Worm (Caenorhabditis elegans) whole organism, L4 larva: ENCODE measurements around the gene klf-3.
"Not testable (repeated sequence)": the region's sequence is repeated elsewhere in the genome, so short reads cannot be mapped to it uniquely, and the experiment has no call there.

Experiments used
- F10B5.3 ChIP-seq: sonication (generic microtip); optimal IDR thresholded peaks from 2 replicates; lab custom pipeline; 2016; ENCODE audit warnings: mild to moderate bottlenecking, missing genetic modification characterization, missing compliant biosample characterization
- R02D3.7 ChIP-seq: fragments of 150-350 bp; sonication (generic microtip); optimal IDR thresholded peaks from 3 replicates; lab custom pipeline; 2014; ENCODE audit warnings: missing biosample characterization, missing genetic modification characterization
- Y105C5A.15 ChIP-seq: fragments of 200-800 bp; sonication (Bioruptor generic); IDR thresholded peaks from 2 replicates; pipeline ENCODE4 v1.3.6; 2022; ENCODE audit warnings: missing genetic modification characterization, missing compliant biosample characterization
- Y48G9A.11 ChIP-seq: fragments of 200-800 bp; sonication (Bioruptor generic); IDR thresholded peaks from 2 replicates; pipeline ENCODE4 v1.3.6; 2022; ENCODE audit warnings: missing genetic modification reagents, missing genetic modification characterization, missing compliant biosample characterization
- Y75B8A.6 ChIP-seq: fragments of 200-800 bp; sonication (Bioruptor generic); IDR thresholded peaks from 2 replicates; pipeline ENCODE4 v1.3.6; 2022; ENCODE audit warnings: missing genetic modification reagents, missing genetic modification characterization, missing compliant biosample characterization
- aha-1 ChIP-seq: fragments of 150-350 bp; peaks from one replicate; lab custom pipeline; 2014; ENCODE audit warnings: missing biosample characterization, missing genetic modification characterization
- aly-2 ChIP-seq: sonication (generic microtip); optimal IDR thresholded peaks from 2 replicates; lab custom pipeline; 2018; ENCODE audit warnings: missing biosample characterization, missing genetic modification characterization
- ceh-20 ChIP-seq: fragments of 200-800 bp; sonication (Bioruptor generic); IDR thresholded peaks from 2 replicates; pipeline ENCODE4 v1.3.6; 2022; ENCODE audit warnings: missing genetic modification reagents, missing genetic modification characterization, missing compliant biosample characterization
- ces-1 ChIP-seq: fragments of 150-350 bp; sonication (generic microtip); optimal IDR thresholded peaks from 4 replicates; lab custom pipeline; 2014; ENCODE audit warnings: missing biosample characterization, missing genetic modification reagents, missing genetic modification characterization
- cey-2 ChIP-seq: sonication (generic microtip); optimal IDR thresholded peaks from 3 replicates; lab custom pipeline; 2017; ENCODE audit warnings: missing genetic modification characterization, mild to moderate bottlenecking, missing compliant biosample characterization, antibody characterized with exemption, borderline replicate concordance; ENCODE audit not compliant: insufficient read depth
- daf-16 ChIP-seq, 3 experiments: sonication (generic microtip); optimal IDR thresholded peaks; 2 replicates each; lab custom pipeline; 2016 to 2017; ENCODE audit warnings: missing genetic modification characterization in 3 of 3, missing genetic modification reagents in 3 of 3, mild to moderate bottlenecking in 2 of 3, missing compliant biosample characterization in 2 of 3, missing biosample characterization in 1 of 3, moderate library complexity in 1 of 3
- daf-19 ChIP-seq: fragments of 200-800 bp; sonication (Bioruptor generic); conservative IDR thresholded peaks from 2 replicates; pipeline ENCODE4 v1.3.6; 2022; ENCODE audit warnings: missing genetic modification characterization, missing compliant biosample characterization
- dmd-8 ChIP-seq: fragments of 200-800 bp; sonication (Bioruptor generic); IDR thresholded peaks from 2 replicates; pipeline ENCODE4 v1.3.6; 2022; ENCODE audit warnings: missing genetic modification characterization, missing compliant biosample characterization
- dve-1 ChIP-seq: sonication (generic microtip); optimal IDR thresholded peaks from 2 replicates; lab custom pipeline; 2017; ENCODE audit warnings: antibody characterized with exemption, mild to moderate bottlenecking, missing genetic modification characterization, missing compliant biosample characterization; ENCODE audit not compliant: insufficient read depth
- egl-43 ChIP-seq: fragments of 200-800 bp; sonication (Bioruptor generic); IDR thresholded peaks from 2 replicates; pipeline ENCODE4 v1.3.6; 2022; ENCODE audit warnings: missing genetic modification reagents, missing genetic modification characterization, missing compliant biosample characterization
- hlh-11 ChIP-seq: fragments of 200-800 bp; sonication (Bioruptor generic); optimal IDR thresholded peaks from 2 replicates; lab custom pipeline; 2018; ENCODE audit warnings: mild to moderate bottlenecking, missing genetic modification characterization, missing compliant biosample characterization
- hlh-30 ChIP-seq: sonication (generic microtip); optimal IDR thresholded peaks from 2 replicates; lab custom pipeline; 2017; ENCODE audit warnings: antibody characterized with exemption, mild to moderate bottlenecking, missing genetic modification characterization, missing compliant biosample characterization; ENCODE audit not compliant: insufficient read depth
- hmg-1.1 ChIP-seq: fragments of 200-800 bp; sonication (Bioruptor generic); IDR thresholded peaks from 2 replicates; pipeline ENCODE4 v1.3.6; 2022; ENCODE audit warnings: missing genetic modification reagents, missing genetic modification characterization, missing compliant biosample characterization
- jun-1 ChIP-seq: fragments of 150-350 bp; optimal IDR thresholded peaks from 2 replicates; lab custom pipeline; 2014; ENCODE audit warnings: missing biosample characterization, missing genetic modification reagents, missing genetic modification characterization
- lin-1 ChIP-seq: fragments of 200-800 bp; sonication (Bioruptor generic); IDR thresholded peaks from 2 replicates; pipeline ENCODE4 v1.3.6; 2022; ENCODE audit warnings: missing genetic modification reagents, missing genetic modification characterization, missing compliant biosample characterization
- lin-38 ChIP-seq: fragments of 200-800 bp; sonication (Bioruptor generic); IDR thresholded peaks from 2 replicates; pipeline ENCODE4 v1.3.6; 2022; ENCODE audit warnings: missing genetic modification reagents, missing genetic modification characterization, missing compliant biosample characterization
- lin-39 ChIP-seq: fragments of 150-350 bp; optimal IDR thresholded peaks from 2 replicates; lab custom pipeline; 2014; ENCODE audit warnings: missing biosample characterization, missing genetic modification reagents, missing genetic modification characterization
- lsy-2 ChIP-seq, 2 experiments: fragments of 150-350 bp in 1 of 2; sonication (generic microtip) in 1 of 2; optimal IDR thresholded peaks; 2 replicates each; lab custom pipeline; 2014 to 2017; ENCODE audit warnings: missing biosample characterization in 2 of 2, missing genetic modification characterization in 2 of 2
- madf-5 ChIP-seq, 2 experiments: fragments of 200-800 bp; sonication (Bioruptor generic); IDR thresholded peaks; 2 replicates each; pipeline ENCODE4 v1.3.6; 2022; ENCODE audit warnings: missing compliant biosample characterization in 2 of 2, missing genetic modification characterization in 2 of 2
- mdl-1 ChIP-seq, 2 experiments: fragments of 150-350 bp in 1 of 2; sonication (generic microtip) in 1 of 2; optimal IDR thresholded peaks; 2 replicates each; lab custom pipeline; 2014 to 2017; ENCODE audit warnings: missing biosample characterization in 2 of 2, missing genetic modification characterization in 2 of 2
- nhr-102 ChIP-seq: sonication (generic microtip); optimal IDR thresholded peaks from 2 replicates; lab custom pipeline; 2016; ENCODE audit warnings: mild to moderate bottlenecking, missing genetic modification characterization, moderate library complexity, missing compliant biosample characterization
- nhr-111 ChIP-seq: fragments of 200-800 bp; sonication (Bioruptor generic); optimal IDR thresholded peaks from 2 replicates; lab custom pipeline; 2018; ENCODE audit warnings: mild to moderate bottlenecking, missing genetic modification characterization, missing compliant biosample characterization
- nhr-25 ChIP-seq: sonication (generic microtip); optimal IDR thresholded peaks from 2 replicates; lab custom pipeline; 2017; ENCODE audit warnings: missing genetic modification characterization, mild to moderate bottlenecking, missing compliant biosample characterization, antibody characterized with exemption, moderate library complexity, borderline replicate concordance; ENCODE audit not compliant: insufficient read depth
- nhr-28 ChIP-seq: fragments of 150-350 bp; optimal IDR thresholded peaks from 2 replicates; lab custom pipeline; 2014; ENCODE audit warnings: missing biosample characterization, missing genetic modification characterization
- nhr-48 ChIP-seq: sonication (generic microtip); optimal IDR thresholded peaks from 2 replicates; lab custom pipeline; 2016; ENCODE audit warnings: mild to moderate bottlenecking, missing genetic modification characterization, missing compliant biosample characterization
- nhr-6 ChIP-seq: fragments of 150-350 bp; optimal IDR thresholded peaks from 2 replicates; lab custom pipeline; 2014; ENCODE audit warnings: missing biosample characterization, missing genetic modification characterization
- php-3 ChIP-seq: fragments of 200-800 bp; sonication (Bioruptor generic); IDR thresholded peaks from 2 replicates; pipeline ENCODE4 v1.3.6; 2022; ENCODE audit warnings: missing genetic modification reagents, missing genetic modification characterization, missing compliant biosample characterization
- pqm-1 ChIP-seq: sonication (generic microtip); optimal IDR thresholded peaks from 2 replicates; lab custom pipeline; 2017; ENCODE audit warnings: missing biosample characterization, missing genetic modification characterization
- set-16 ChIP-seq: fragments of 200-800 bp; sonication (Bioruptor generic); IDR thresholded peaks from 2 replicates; pipeline ENCODE4 v1.3.6; 2022; ENCODE audit warnings: missing genetic modification reagents, missing genetic modification characterization, missing compliant biosample characterization
- spr-1 ChIP-seq: sonication (generic microtip); optimal IDR thresholded peaks from 2 replicates; lab custom pipeline; 2016; ENCODE audit warnings: mild to moderate bottlenecking, missing genetic modification characterization, missing compliant biosample characterization
- tra-1 ChIP-seq: fragments of 200-800 bp; sonication (Bioruptor generic); IDR thresholded peaks from 2 replicates; pipeline ENCODE4 v1.3.6; 2022; ENCODE audit warnings: missing genetic modification reagents, missing genetic modification characterization, missing compliant biosample characterization
- unc-130 ChIP-seq: sonication (generic microtip); optimal IDR thresholded peaks from 2 replicates; lab custom pipeline; 2016; ENCODE audit warnings: missing genetic modification reagents, missing genetic modification characterization, missing compliant biosample characterization
- unc-62 ChIP-seq, 3 experiments: fragments of 150-350 bp in 1 of 3; sonication (generic microtip); optimal IDR thresholded peaks in 2 of 3; peaks in 1 of 3; 1 replicate in 1 of 3; 2 replicates in 2 of 3; lab custom pipeline; 2014 to 2017; ENCODE audit warnings: missing biosample characterization in 3 of 3, missing genetic modification characterization in 3 of 3, missing genetic modification reagents in 3 of 3, missing genotype in 1 of 3
- zag-1 ChIP-seq: fragments of 150-350 bp; optimal IDR thresholded peaks from 2 replicates; lab custom pipeline; 2014; ENCODE audit warnings: missing biosample characterization, missing genetic modification characterization
- zfp-3 ChIP-seq: fragments of 200-800 bp; sonication (Bioruptor generic); conservative IDR thresholded peaks from 2 replicates; pipeline ENCODE4 v1.3.6; 2022; ENCODE audit warnings: missing genetic modification reagents, missing genetic modification characterization, missing compliant biosample characterization
- zip-2 ChIP-seq: fragments of 150-350 bp; optimal IDR thresholded peaks from 2 replicates; lab custom pipeline; 2014; ENCODE audit warnings: missing biosample characterization, missing genetic modification characterization
- ztf-11 ChIP-seq: fragments of 150-350 bp; optimal IDR thresholded peaks from 2 replicates; lab custom pipeline; 2014; ENCODE audit warnings: missing biosample characterization, missing genetic modification characterization

klf-3 gene

DNA sequence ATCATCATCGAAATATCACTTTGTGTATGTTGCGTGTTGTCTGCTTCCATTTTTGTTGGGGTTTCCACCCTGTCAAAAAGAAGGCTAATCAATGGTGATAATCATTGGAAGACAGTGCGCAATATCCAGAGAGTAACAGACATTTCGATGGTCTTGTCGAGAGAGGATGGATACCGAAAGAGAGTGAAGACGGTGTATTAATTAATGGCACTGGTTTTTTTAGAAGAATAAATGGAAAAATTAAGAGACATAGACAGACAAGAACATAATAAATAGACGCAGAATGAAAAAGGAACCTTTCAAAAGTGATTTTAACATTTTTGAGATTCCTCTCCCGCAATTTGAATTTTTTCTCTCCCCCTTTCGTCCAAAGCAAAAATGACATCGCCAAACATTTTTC, 2.3 kb downstream of the klf-3 start:
- TF ChIP-seq aha-1 (tag; lab: Kevin White, UChicago), result peak; percentile 23
- no peak for TF ChIP-seq nhr-6 (tag; lab: Kevin White, UChicago)
- no peak for TF ChIP-seq hlh-30 (tag; lab: Kevin White, UChicago)
- TF ChIP-seq cey-2 (tag; lab: Kevin White, UChicago), result peak; percentile 19
- TF ChIP-seq Y75B8A.6, result no peak
- TF ChIP-seq mdl-1 (tag; optimal IDR thresholded peaks at IDR 0.05; lab: Kevin White, UChicago), result peak in 1 of 2 experiments; percentile 18
- TF ChIP-seq egl-43, result no peak
- no peak for TF ChIP-seq lsy-2 (tag; optimal IDR thresholded peaks at IDR 0.05; lab: Kevin White, UChicago)
- TF ChIP-seq unc-62 (GFP tag; optimal IDR thresholded peaks at IDR 0.05 in 1 of 2; lab: Kevin White, UChicago), result peak in 1 of 2 experiments; percentile 39
- TF ChIP-seq unc-62 (tag; optimal IDR thresholded peaks at IDR 0.05; lab: Kevin White, UChicago), result no peak
- no peak for TF ChIP-seq hmg-1.1 (GFP tag; lab: Robert Waterston, UW)
- TF ChIP-seq madf-5 (GFP tag; IDR thresholded peaks at IDR 0.05; lab: Robert Waterston, UW), result no peak
- TF ChIP-seq lin-1 (GFP tag; lab: Robert Waterston, UW), result no peak
- peak; percentile 37 for TF ChIP-seq nhr-28
- 0 out of 2 replicates have a peak, but pooled peaks have one; percentile 38 for TF ChIP-seq tra-1 (GFP tag; lab: Robert Waterston, UW)
- TF ChIP-seq hlh-11, result peak; percentile 19

ce11 chrII:6621886-6622285, 5.2 kb downstream of the klf-3 start, which contains the start of gene F54H5.3:
F54H5.3 (plus strand) TSS chrII:6622186.
- TF ChIP-seq F10B5.3 (tag; lab: Kevin White, UChicago) (no peak), nhr-111 (GFP tag; lab: Kevin White, UChicago) (no peak), daf-19 (GFP tag; lab: Robert Waterston, UW) (no peak), set-16 (no peak), ces-1 (GFP tag; lab: Kevin White, UChicago) (no peak), lin-39 (tag; lab: Kevin White, UChicago) (no peak), hlh-11 (no peak), dmd-8 (no peak), ceh-20 (GFP tag; lab: Robert Waterston, UW) (no peak)

DNA sequence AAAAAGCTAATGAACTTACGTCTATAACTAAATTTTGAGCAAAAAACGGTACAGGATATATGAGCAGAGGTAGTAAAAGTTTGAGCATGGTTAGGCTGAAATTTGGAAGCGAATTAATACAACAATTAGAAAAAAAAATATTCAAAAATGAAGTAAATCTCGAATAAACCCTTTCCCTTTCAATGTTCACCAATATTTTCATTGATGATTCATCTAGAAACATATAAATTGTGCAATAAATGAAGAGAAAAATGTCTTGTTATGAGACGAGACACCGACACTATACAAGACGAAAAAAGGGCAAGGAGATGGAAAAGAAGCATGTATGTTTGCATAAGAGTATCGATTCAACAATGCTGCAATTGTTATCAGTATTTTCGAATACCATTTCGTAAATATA, 8.6 kb downstream of the klf-3 start, which contains the start of gene F54H5.14:
Gene F54H5.14, minus strand, starts transcription at position 101 of the 400 bp plus-strand sequence.
- TF ChIP-seq spr-1, result no peak
- TF ChIP-seq pqm-1, result peak; percentile 25
- no peak for TF ChIP-seq tra-1 (GFP tag; lab: Robert Waterston, UW)
- TF ChIP-seq dve-1 (tag; lab: Kevin White, UChicago), result peak; percentile 48
- no peak for TF ChIP-seq daf-16 (GFP tag; optimal IDR thresholded peaks at IDR 0.05; lab: Kevin White, UChicago)
- peak; percentile 9 for TF ChIP-seq daf-16 (tag; optimal IDR thresholded peaks at IDR 0.05; lab: Kevin White, UChicago)

ce11 chrII:6627182-6627581, 10.5 kb downstream of the klf-3 start, which contains the start of the genes F54H5.5 and F54H5.2:
F54H5.5 (minus strand) TSS chrII:6627282.
F54H5.2 (plus strand) TSS chrII:6627484.
- not testable (repeated sequence) for TF ChIP-seq zip-2 (tag; lab: Kevin White, UChicago); zfp-3 (GFP tag; lab: Robert Waterston, UW); Y105C5A.15 (GFP tag; lab: Robert Waterston, UW)

DNA sequence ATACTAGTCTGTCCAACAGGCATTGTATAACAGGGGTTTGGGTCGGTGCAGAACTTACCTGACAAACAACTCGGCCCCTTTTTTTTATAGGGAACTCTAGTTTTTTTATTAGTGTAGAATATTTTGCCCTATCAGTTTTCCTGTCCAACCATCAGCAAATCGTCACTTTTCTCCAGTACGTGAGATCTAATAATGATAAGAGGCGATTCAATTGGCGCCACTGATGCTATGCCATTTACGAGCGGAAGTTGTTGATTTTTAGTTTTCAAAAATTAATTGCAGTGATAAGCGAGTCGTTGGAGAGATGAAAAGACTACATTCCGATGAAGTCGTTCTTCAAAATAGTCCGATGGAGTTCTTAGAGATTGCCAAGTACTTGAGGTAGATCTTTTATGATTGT, 11.7 kb downstream of the klf-3 start:
- TF ChIP-seq Y48G9A.11 (GFP tag; lab: Robert Waterston, UW) (no peak), zag-1 (tag; lab: Kevin White, UChicago) (no peak), jun-1 (tag; lab: Kevin White, UChicago) (no peak), nhr-102 (no peak), daf-19 (GFP tag; lab: Robert Waterston, UW) (no peak), nhr-48 (tag; lab: Kevin White, UChicago) (no peak), unc-130 (GFP tag; lab: Kevin White, UChicago) (no peak), R02D3.7 (tag; lab: Kevin White, UChicago) (no peak), nhr-25 (tag; lab: Kevin White, UChicago) (no peak), aly-2 (tag; lab: Kevin White, UChicago) (no peak), lin-39 (tag; lab: Kevin White, UChicago) (no peak), zfp-3 (GFP tag; lab: Robert Waterston, UW) (no peak), unc-62 (GFP tag; optimal IDR thresholded peaks at IDR 0.05 in 1 of 2; lab: Kevin White, UChicago) (no peak), unc-62 (tag; optimal IDR thresholded peaks at IDR 0.05; lab: Kevin White, UChicago) (no peak), lin-38 (GFP tag; lab: Robert Waterston, UW) (no peak), php-3 (0 out of 2 replicates have a peak, but pooled peaks have one; percentile 25), ztf-11 (tag; lab: Kevin White, UChicago) (no peak)
